Fruit fly (Drosophila melanogaster): ENCODE results near the gene CG4281.

CG4281 gene

dm6 chrX:2041312-2041918, 23.5 kb downstream of the CG4281 start, which contains the start of gene CG4313 (continued):
- TF ChIP-seq wor (GFP tag; IDR thresholded peaks at IDR 0.05) (peak; percentile 11; the same call in 1 of the 2 replicates), Mad (GFP tag; optimal IDR thresholded peaks at IDR 0.05) (peak; percentile 14), Dek (tag; optimal IDR thresholded peaks at IDR 0.05) (peak; percentile 24), CoRest (tag; optimal IDR thresholded peaks at IDR 0.05) (peak; percentile 76), CG16863 (GFP tag; optimal IDR thresholded peaks at IDR 0.05) (peak; percentile 55), Stat92E (GFP tag; optimal IDR thresholded peaks at IDR 0.05) (no peak), oc (tag; optimal IDR thresholded peaks at IDR 0.05) (no peak), sisA (GFP tag; IDR thresholded peaks at IDR 0.05) (peak; percentile 75), CG10321 (GFP tag; IDR thresholded peaks at IDR 0.05) (no peak), ewg (GFP tag; optimal IDR thresholded peaks at IDR 0.05) (peak; percentile 68), zf30C (GFP tag; optimal IDR thresholded peaks at IDR 0.05) (no peak), knrl (GFP tag; IDR thresholded peaks at IDR 0.05; ENCODE audit: partially characterized antibody) (peak; percentile 92), slp2 (GFP tag; optimal IDR thresholded peaks at IDR 0.05) (peak; percentile 60), gce (GFP tag; IDR thresholded peaks at IDR 0.05) (0 out of 3 replicates have a peak, but pooled peaks have one; percentile 30), Dbx (GFP tag; IDR thresholded peaks at IDR 0.05) (peak; percentile 82), HLH3B (GFP tag; IDR thresholded peaks at IDR 0.05) (peak; percentile 27; the same call in 1 of the 2 replicates), CG6765 (GFP tag; optimal IDR thresholded peaks at IDR 0.05) (no peak), CG1832 (GFP tag; optimal IDR thresholded peaks at IDR 0.05) (no peak), Bdp1 (GFP tag; optimal IDR thresholded peaks at IDR 0.05) (peak; percentile 48), CG12155 (GFP tag; optimal IDR thresholded peaks at IDR 0.05) (peak; percentile 61), Awh (GFP tag; IDR thresholded peaks at IDR 0.05) (no peak), CG2120 (GFP tag; optimal IDR thresholded peaks at IDR 0.05) (peak; percentile 83), Ada2b (GFP tag; IDR thresholded peaks at IDR 0.05) (peak; percentile 51), Asciz (GFP tag; optimal IDR thresholded peaks at IDR 0.05) (peak; percentile 11), CG9215 (GFP tag; IDR thresholded peaks at IDR 0.05) (peak; percentile 79), wdn (GFP tag; IDR thresholded peaks at IDR 0.05) (0 out of 2 replicates have a peak, but pooled peaks have one; percentile 22), Sox100B (GFP tag; optimal IDR thresholded peaks at IDR 0.05) (peak; percentile 38), CG7372 (GFP tag; IDR thresholded peaks at IDR 0.05) (peak; percentile 79), tgo (GFP tag; IDR thresholded peaks at IDR 0.05) (peak; percentile 70), Hand (GFP tag; optimal IDR thresholded peaks at IDR 0.05) (no peak), BtbVII (GFP tag; optimal IDR thresholded peaks at IDR 0.05) (peak; percentile 52), dati (GFP tag; IDR thresholded peaks at IDR 0.05) (no peak), NC2β (GFP tag; optimal IDR thresholded peaks at IDR 0.05) (peak; percentile 49), chn (GFP tag; optimal IDR thresholded peaks at IDR 0.05) (peak; percentile 73), sc (optimal IDR thresholded peaks at IDR 0.05) (no peak), sc (GFP tag; optimal IDR thresholded peaks at IDR 0.05) (no peak), otp (GFP tag; IDR thresholded peaks at IDR 0.05) (no peak), Hr3 (GFP tag; optimal IDR thresholded peaks at IDR 0.05) (peak; percentile 72), CG9876 (GFP tag; optimal IDR thresholded peaks at IDR 0.05) (peak; percentile 33), CG17385 (GFP tag; optimal IDR thresholded peaks at IDR 0.05) (peak; percentile 44), CG4424 (GFP tag; optimal IDR thresholded peaks at IDR 0.05) (peak; percentile 78), Myb (GFP tag; optimal IDR thresholded peaks at IDR 0.05) (peak; percentile 36), nerfin-2 (GFP tag; IDR thresholded peaks at IDR 0.05; ENCODE audit: partially characterized antibody) (peak; percentile 76), CG14965 (GFP tag; optimal IDR thresholded peaks at IDR 0.05; ENCODE audit: borderline replicate concordance) (no peak), usp (GFP tag; optimal IDR thresholded peaks at IDR 0.05) (no peak), CG1024 (GFP tag; IDR thresholded peaks at IDR 0.05) (peak; percentile 36; the same call in 1 of the 2 replicates), run (tag; optimal IDR thresholded peaks at IDR 0.05) (no peak), so (GFP tag; IDR thresholded peaks at IDR 0.05) (0 out of 3 replicates have a peak, but pooled peaks have one; percentile 26), slou (GFP tag; optimal IDR thresholded peaks at IDR 0.05) (no peak), Blimp-1 (GFP tag; optimal IDR thresholded peaks at IDR 0.05) (peak; percentile 44)
